Worm (Caenorhabditis elegans): ENCODE measurements around the gene W08F4.3.

- TF ChIP-seq ztf-23 (GFP tag; IDR thresholded peaks at IDR 0.05), result no peak
- no peak for TF ChIP-seq med-1 (GFP tag; optimal IDR thresholded peaks at IDR 0.05; ENCODE audit: insufficient read depth)
- TF ChIP-seq flt-1 (GFP tag; IDR thresholded peaks at IDR 0.05), result no peak
- TF ChIP-seq ref-1 (GFP tag; conservative IDR thresholded peaks at IDR 0.05), result no peak
- TF ChIP-seq klf-2 (GFP tag; conservative IDR thresholded peaks at IDR 0.05), result no peak
- TF ChIP-seq ztf-29 (GFP tag; IDR thresholded peaks at IDR 0.05), result no peak
- no peak for TF ChIP-seq tab-1 (GFP tag; IDR thresholded peaks at IDR 0.05)
- no peak for TF ChIP-seq cog-1 (tag; optimal IDR thresholded peaks at IDR 0.05)
- TF ChIP-seq T22C8.4 (GFP tag; IDR thresholded peaks at IDR 0.05), result peak; percentile 52
Observed at ce11 chrII:555371-555770, 25.0 kb upstream of the W08F4.3 start.
